Fruit fly (Drosophila melanogaster) whole organism, pupa: Measurements from ENCODE around the gene Stam.

Experiments used
- CG10348 ChIP-seq: fragments of 200-800 bp; sonication (Bioruptor generic); IDR thresholded peaks from 2 replicates; pipeline ENCODE4 v1.3.6; 2022; ENCODE audit warnings: missing biosample characterization, missing genetic modification characterization
- CG14655 ChIP-seq: fragments of 200-800 bp; sonication (Bioruptor generic); optimal IDR thresholded peaks from 3 replicates; lab custom pipeline; 2017; ENCODE audit warnings: mild to moderate bottlenecking, missing biosample characterization, missing genetic modification reagents, missing genetic modification characterization
- CG32121 ChIP-seq: fragments of 200-800 bp; sonication (Bioruptor generic); IDR thresholded peaks from 2 replicates; pipeline ENCODE4 v1.3.6; 2022; ENCODE audit warnings: missing biosample characterization, missing genetic modification characterization
- CG4496 ChIP-seq: fragments of 200-800 bp; sonication (Bioruptor generic); IDR thresholded peaks from 3 replicates; pipeline ENCODE4 v1.3.6; 2022; ENCODE audit warnings: missing biosample characterization, missing genetic modification characterization
- CG8301 ChIP-seq: fragments of 200-800 bp; sonication (Bioruptor generic); optimal IDR thresholded peaks from 2 replicates; lab custom pipeline; 2018; ENCODE audit warnings: missing biosample characterization, mild to moderate bottlenecking, missing genetic modification characterization
- D1 ChIP-seq: fragments of 200-800 bp; sonication (Bioruptor generic); optimal IDR thresholded peaks from 2 replicates; lab custom pipeline; 2018; ENCODE audit warnings: missing biosample characterization, mild to moderate bottlenecking, missing genetic modification characterization, moderate library complexity
- Pif1A ChIP-seq: fragments of 200-800 bp; sonication (Bioruptor generic); optimal IDR thresholded peaks from 3 replicates; lab custom pipeline; 2016; ENCODE audit warnings: missing biosample characterization, missing genetic modification characterization
- rn ChIP-seq: fragments of 200-800 bp; sonication (Bioruptor generic); IDR thresholded peaks from 2 replicates; pipeline ENCODE4 v1.3.6; 2022; ENCODE audit warnings: missing biosample characterization, missing genetic modification characterization

- TF ChIP-seq CG32121 (GFP tag; lab: Robert Waterston, UW), result peak; percentile 44
- TF ChIP-seq rn (GFP tag; lab: Robert Waterston, UW), result no peak
- no peak for TF ChIP-seq CG14655 (GFP tag; lab: Kevin White, UChicago)
- TF ChIP-seq Pif1A, result no peak
- TF ChIP-seq CG4496 (GFP tag; lab: Robert Waterston, UW), result no peak
- peak; percentile 16 for TF ChIP-seq CG8301 (tag; lab: Kevin White, UChicago)
- no peak for TF ChIP-seq D1
- TF ChIP-seq CG10348 (GFP tag; lab: Robert Waterston, UW), result no peak
Measured at dm6 chr2L:10856328-10856942, 1.9 kb upstream of the Stam start, which contains the start of gene Dnz1.
